Fruit fly (Drosophila melanogaster): Measurements from ENCODE around the gene PIG-Wa.
A peak's percentile ranks its signal among the peaks of the same experiment; 100 is the strongest.

Gene PIG-Wa

DNA sequence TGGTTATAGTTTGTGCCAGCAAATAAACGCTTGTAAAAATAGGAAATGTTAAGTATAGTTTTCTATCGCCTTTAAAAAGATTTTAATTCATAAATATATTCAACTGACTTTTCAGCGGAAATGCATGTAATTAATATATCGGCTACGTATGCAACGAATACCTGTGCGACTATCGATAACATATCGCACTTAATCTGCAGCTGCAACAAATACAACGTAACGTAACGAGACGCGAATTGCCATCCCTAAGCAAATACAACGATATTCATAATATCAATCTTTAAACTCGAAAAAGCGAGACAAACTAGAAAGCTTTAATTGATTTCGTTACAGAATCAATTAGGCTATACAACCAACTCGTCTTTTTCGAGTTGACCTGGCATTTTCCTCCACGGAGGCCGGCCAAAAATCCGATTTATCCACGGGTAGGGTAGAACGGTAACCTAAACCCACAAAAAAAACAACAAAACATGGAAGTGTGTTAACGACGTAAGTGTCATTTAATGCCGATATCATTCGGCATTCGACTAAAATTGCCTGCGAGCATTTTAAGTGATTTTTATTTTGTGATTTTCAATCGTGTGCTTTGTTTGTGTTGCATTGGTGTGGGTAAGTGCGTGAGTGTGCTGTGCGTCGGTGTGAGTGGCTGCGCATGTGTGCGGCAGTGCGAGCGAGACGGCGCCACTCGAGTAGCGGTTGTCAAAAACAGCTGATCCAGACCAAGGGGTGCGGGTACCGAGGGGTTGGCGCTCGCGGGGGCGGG, 7.2 kb upstream of the PIG-Wa start, which contains the start of gene Atxn7 (continued):
- peak; percentile 97 for TF ChIP-seq CG34224 (GFP tag; IDR thresholded peaks at IDR 0.05; ENCODE audit: partially characterized antibody)
- peak; percentile 82 for TF ChIP-seq CG3838 (GFP tag; optimal IDR thresholded peaks at IDR 0.05)
- peak; percentile 97 for TF ChIP-seq zen2 (GFP tag; IDR thresholded peaks at IDR 0.05; ENCODE audit: partially characterized antibody)
- peak; percentile 57 for TF ChIP-seq CG2202 (tag; optimal IDR thresholded peaks at IDR 0.05)
- no peak for TF ChIP-seq pnt (GFP tag; optimal IDR thresholded peaks at IDR 0.05)
- peak; percentile 69 for TF ChIP-seq Lhr (GFP tag; optimal IDR thresholded peaks at IDR 0.05)
- TF ChIP-seq dmrt99B (tag; optimal IDR thresholded peaks at IDR 0.05): peak; percentile 56
- peak; percentile 79 for TF ChIP-seq HLHmδ (GFP tag; optimal IDR thresholded peaks at IDR 0.05)
- TF ChIP-seq Aef1 (GFP tag; IDR thresholded peaks at IDR 0.05): peak; percentile 80
- TF ChIP-seq B-H2 (GFP tag; optimal IDR thresholded peaks at IDR 0.05): peak; percentile 72
- TF ChIP-seq HmgD (GFP tag; optimal IDR thresholded peaks at IDR 0.05): peak; percentile 54
- peak; percentile 40 for TF ChIP-seq CG5180 (GFP tag; optimal IDR thresholded peaks at IDR 0.05)
- TF ChIP-seq nerfin-2 (GFP tag; IDR thresholded peaks at IDR 0.05; ENCODE audit: partially characterized antibody): peak; percentile 89
- TF ChIP-seq oc (tag; optimal IDR thresholded peaks at IDR 0.05): peak; percentile 88
- no peak for TF ChIP-seq Dip2 (GFP tag; IDR thresholded peaks at IDR 0.05)
- TF ChIP-seq ara (GFP tag; IDR thresholded peaks at IDR 0.05): peak; percentile 61
- TF ChIP-seq ftz-f1 (GFP tag; optimal IDR thresholded peaks at IDR 0.05): no peak
- no peak for TF ChIP-seq gce (GFP tag; IDR thresholded peaks at IDR 0.05)
- TF ChIP-seq CG5245 (GFP tag; optimal IDR thresholded peaks at IDR 0.05): peak; percentile 26
- peak; percentile 24 for TF ChIP-seq CG7786 (GFP tag; optimal IDR thresholded peaks at IDR 0.05)
- TF ChIP-seq kah (GFP tag; optimal IDR thresholded peaks at IDR 0.05): peak; percentile 90
- TF ChIP-seq CG8478 (optimal IDR thresholded peaks at IDR 0.05): peak; percentile 89
- TF ChIP-seq CG9437 (GFP tag; optimal IDR thresholded peaks at IDR 0.05): peak; percentile 100
- peak; percentile 73 for TF ChIP-seq CG4854 (GFP tag; optimal IDR thresholded peaks at IDR 0.05)
- peak; percentile 24 for TF ChIP-seq bab2 (GFP tag; optimal IDR thresholded peaks at IDR 0.05)
- TF ChIP-seq CG13287 (GFP tag; IDR thresholded peaks at IDR 0.05; ENCODE audit: partially characterized antibody): peak; percentile 89
- TF ChIP-seq sima (GFP tag; optimal IDR thresholded peaks at IDR 0.05): no peak
- TF ChIP-seq Six4 (GFP tag; optimal IDR thresholded peaks at IDR 0.05): no peak
- TF ChIP-seq Nf-YB (GFP tag; optimal IDR thresholded peaks at IDR 0.05): peak; percentile 42
- no peak for TF ChIP-seq CG30431 (GFP tag; optimal IDR thresholded peaks at IDR 0.05)
- TF ChIP-seq CG16813 (GFP tag; IDR thresholded peaks at IDR 0.05; ENCODE audit: partially characterized antibody): peak; percentile 97
- no peak for TF ChIP-seq h (optimal IDR thresholded peaks at IDR 0.05)
- peak; percentile 79 for TF ChIP-seq CG12659 (GFP tag; optimal IDR thresholded peaks at IDR 0.05)
- TF ChIP-seq CG7556 (GFP tag; optimal IDR thresholded peaks at IDR 0.05): peak; percentile 53
- TF ChIP-seq CG9876 (GFP tag; optimal IDR thresholded peaks at IDR 0.05): peak; percentile 42
- TF ChIP-seq CG10366 (GFP tag; IDR thresholded peaks at IDR 0.05): peak; percentile 58
- TF ChIP-seq Side (GFP tag; optimal IDR thresholded peaks at IDR 0.05): peak; percentile 6
- TF ChIP-seq ato (GFP tag; IDR thresholded peaks at IDR 0.05; ENCODE audit: partially characterized antibody): peak; percentile 96
- TF ChIP-seq tio (GFP tag; optimal IDR thresholded peaks at IDR 0.05): peak; percentile 15
- TF ChIP-seq CG17385 (GFP tag; optimal IDR thresholded peaks at IDR 0.05): peak; percentile 78
- no peak for TF ChIP-seq her (GFP tag; optimal IDR thresholded peaks at IDR 0.05)
- TF ChIP-seq slou (GFP tag; optimal IDR thresholded peaks at IDR 0.05): no peak
- peak; percentile 90 for TF ChIP-seq chm (GFP tag; IDR thresholded peaks at IDR 0.05)
- peak; percentile 50 for TF ChIP-seq shn (GFP tag; optimal IDR thresholded peaks at IDR 0.05)
- TF ChIP-seq abd-A (tag; optimal IDR thresholded peaks at IDR 0.05): peak; percentile 24
- TF ChIP-seq CG14014 (GFP tag; IDR thresholded peaks at IDR 0.05): peak; percentile 51; the same call in 1 of the 2 replicates
- TF ChIP-seq CG7745 (tag; optimal IDR thresholded peaks at IDR 0.05): peak; percentile 99
- TF ChIP-seq amos (GFP tag; IDR thresholded peaks at IDR 0.05; ENCODE audit: partially characterized antibody): peak; percentile 98
- no peak; the same call in 3 of the 4 replicates for TF ChIP-seq Gug (GFP tag; IDR thresholded peaks at IDR 0.05)
- peak; percentile 87 for TF ChIP-seq Dref (GFP tag; IDR thresholded peaks at IDR 0.05)
